Fruit fly (Drosophila melanogaster) whole organism, adult: Measurements from ENCODE around the gene CG14818.

Source experiments
- CG12768 ChIP-seq: fragments of 200-800 bp; sonication (Bioruptor generic); optimal IDR thresholded peaks from 2 replicates; lab custom pipeline; 2017; ENCODE audit warnings: missing biosample characterization, missing genetic modification characterization, mild to moderate bottlenecking, moderate library complexity, missing genetic modification reagents
- CG14711 ChIP-seq: fragments of 200-800 bp; sonication (Bioruptor generic); optimal IDR thresholded peaks from 2 replicates; lab custom pipeline; 2018; ENCODE audit warnings: missing biosample characterization, mild to moderate bottlenecking, missing genetic modification characterization, moderate library complexity
- CG5204 ChIP-seq: fragments of 200-800 bp; sonication (Bioruptor generic); optimal IDR thresholded peaks from 2 replicates; lab custom pipeline; 2016; ENCODE audit warnings: missing biosample characterization, missing genetic modification characterization
- CG7045 ChIP-seq: fragments of 200-800 bp; sonication (Bioruptor generic); optimal IDR thresholded peaks from 2 replicates; lab custom pipeline; 2017; ENCODE audit warnings: missing biosample characterization, mild to moderate bottlenecking, missing genetic modification characterization
- Clk ChIP-seq: fragments of 200-800 bp; sonication (Bioruptor generic); optimal IDR thresholded peaks from 2 replicates; lab custom pipeline; 2017; ENCODE audit warnings: missing biosample characterization, missing genetic modification characterization
- Crg-1 ChIP-seq: fragments of 200-800 bp; sonication (Bioruptor generic); optimal IDR thresholded peaks from 2 replicates; lab custom pipeline; 2016; ENCODE audit warnings: missing biosample characterization, missing genetic modification characterization
- Hr96 ChIP-seq: fragments of 200-800 bp; sonication (Bioruptor generic); optimal IDR thresholded peaks from 2 replicates; lab custom pipeline; 2016; ENCODE audit warnings: missing biosample characterization, missing genetic modification characterization
- Mnt ChIP-seq: fragments of 200-800 bp; sonication (Bioruptor generic); optimal IDR thresholded peaks from 2 replicates; lab custom pipeline; 2016; ENCODE audit warnings: missing biosample characterization, mild to moderate bottlenecking, missing genetic modification characterization
- bab1 ChIP-seq: fragments of 200-800 bp; sonication (Bioruptor generic); optimal IDR thresholded peaks from 3 replicates; lab custom pipeline; 2019; ENCODE audit warnings: missing biosample characterization, mild to moderate bottlenecking, missing genetic modification characterization, moderate library complexity
- cic ChIP-seq: fragments of 200-800 bp; sonication (Bioruptor generic); optimal IDR thresholded peaks from 2 replicates; lab custom pipeline; 2017; ENCODE audit warnings: missing biosample characterization, mild to moderate bottlenecking, missing genetic modification characterization, moderate library complexity
- cnc ChIP-seq, 2 experiments: fragments of >200 bp; optimal IDR thresholded peaks; 2 replicates each; lab custom pipeline; 2017
- kay ChIP-seq: fragments of 200-800 bp; sonication (Bioruptor generic); peaks from one replicate; lab custom pipeline; 2016; ENCODE audit warnings: missing biosample characterization, missing genetic modification characterization, borderline replicate concordance
- toe ChIP-seq: fragments of 200-800 bp; sonication (Bioruptor generic); optimal IDR thresholded peaks from 2 replicates; lab custom pipeline; 2016; ENCODE audit warnings: missing biosample characterization, missing genetic modification characterization

- TF ChIP-seq CG12768 (no peak), CG14711 (tag; lab: Kevin White, UChicago) (no peak), Hr96 (no peak), Mnt (GFP tag; lab: Kevin White, UChicago) (no peak), Crg-1 (GFP tag; lab: Kevin White, UChicago) (no peak), cic (GFP tag; lab: Kevin White, UChicago) (no peak), toe (GFP tag; lab: Kevin White, UChicago) (no peak), CG5204 (GFP tag; lab: Kevin White, UChicago) (no peak), cnc (optimal IDR thresholded peaks at IDR 0.05; lab: Kevin White, UChicago) (no peak), kay (GFP tag; lab: Kevin White, UChicago) (no peak), CG7045 (no peak), bab1 (GFP tag; lab: Kevin White, UChicago) (no peak), Clk (GFP tag; lab: Kevin White, UChicago) (no peak)
Observed at dm6 chrX:1846386-1846785, 33.2 kb downstream of the CG14818 start.
